Worm (Caenorhabditis elegans) whole organism, mixed stage, embryonic: ENCODE measurements around the gene F10E9.11.

ENCODE experiments used
- ceh-39 ChIP-seq: fragments of 150-350 bp; optimal IDR thresholded peaks from 2 replicates; lab custom pipeline; 2014; ENCODE audit warnings: missing biosample characterization, missing genetic modification characterization
- cnd-1 ChIP-seq: fragments of 200-800 bp; sonication (Bioruptor generic); optimal IDR thresholded peaks from 2 replicates; lab custom pipeline; 2018; ENCODE audit warnings: mild to moderate bottlenecking, missing genetic modification characterization, missing compliant biosample characterization
- ham-2 ChIP-seq: fragments of 200-800 bp; sonication (Bioruptor generic); optimal IDR thresholded peaks from 2 replicates; lab custom pipeline; 2018; ENCODE audit warnings: mild to moderate bottlenecking, missing genetic modification characterization, missing compliant biosample characterization
- lsy-2 ChIP-seq: fragments of 150-350 bp; optimal IDR thresholded peaks from 2 replicates; lab custom pipeline; 2014; ENCODE audit warnings: missing biosample characterization, missing genetic modification characterization
- nhr-12 ChIP-seq: fragments of 150-350 bp; optimal IDR thresholded peaks from 2 replicates; lab custom pipeline; 2014; ENCODE audit warnings: missing biosample characterization, missing genetic modification characterization
- pha-4 ChIP-seq: fragments of 150-350 bp; optimal IDR thresholded peaks from 2 replicates; lab custom pipeline; 2018; ENCODE audit warnings: missing biosample characterization, missing genetic modification reagents, missing genetic modification characterization
- sptf-1 ChIP-seq: sonication (generic microtip); optimal IDR thresholded peaks from 2 replicates; lab custom pipeline; 2017; ENCODE audit warnings: mild to moderate bottlenecking, missing genetic modification characterization, moderate library complexity, missing compliant biosample characterization
- unc-62 ChIP-seq: fragments of 150-350 bp; optimal IDR thresholded peaks from 2 replicates; lab custom pipeline; 2014; ENCODE audit warnings: missing biosample characterization, missing genetic modification reagents, missing genetic modification characterization

DNA sequence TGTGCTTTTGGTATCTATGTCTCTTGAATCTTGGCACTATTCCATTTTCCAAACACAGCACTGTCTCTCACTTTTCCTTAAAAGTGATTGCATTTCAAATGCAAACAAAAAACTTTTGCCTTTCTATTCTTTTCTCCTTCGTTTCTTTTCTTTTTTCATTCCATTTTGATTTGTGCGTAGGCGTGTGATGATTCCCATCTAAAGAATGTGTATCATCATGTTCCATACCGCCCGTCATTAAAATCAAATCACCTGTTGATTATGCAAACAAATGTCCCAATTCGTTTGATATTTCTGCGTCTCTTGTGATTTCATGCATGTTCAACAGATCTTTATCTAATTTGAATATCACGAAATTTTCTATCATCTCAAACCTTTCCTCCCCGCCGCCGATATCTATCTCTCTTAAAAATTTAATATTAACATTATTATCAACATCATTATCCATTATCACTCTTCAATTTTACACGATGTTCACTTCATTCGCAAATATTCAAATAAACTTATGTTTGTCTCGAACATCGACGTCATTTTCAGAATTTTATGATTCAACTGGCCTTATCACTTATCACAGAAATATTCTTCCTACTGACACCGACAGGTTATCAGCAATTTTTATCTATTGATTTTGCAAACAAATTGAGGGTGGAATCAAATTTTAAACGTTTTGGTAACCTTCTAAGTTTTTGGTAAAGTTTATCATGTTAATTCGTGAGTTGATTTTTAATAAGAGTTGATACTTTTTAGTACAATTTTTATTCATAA lies 27.6 kb downstream of the F10E9.11 start:
- no peak for TF ChIP-seq ham-2
- TF ChIP-seq unc-62 (GFP tag; lab: Kevin White, UChicago), result peak; percentile 11
- no peak for TF ChIP-seq sptf-1
- TF ChIP-seq pha-4 (tag; lab: Kevin White, UChicago), result no peak
- no peak for TF ChIP-seq cnd-1 (tag; lab: Kevin White, UChicago)
- TF ChIP-seq nhr-12 (tag; lab: Kevin White, UChicago), result no peak
- no peak for TF ChIP-seq lsy-2 (tag; lab: Kevin White, UChicago)
- no peak for TF ChIP-seq ceh-39 (tag; lab: Kevin White, UChicago)
